Fruit fly (Drosophila melanogaster) whole organism, embryonic: ENCODE results near the gene CG5188.
A peak's percentile ranks its signal among the peaks of the same experiment; 100 is the strongest.

Source experiments
- Antp ChIP-seq: fragments of 200-800 bp; sonication (Bioruptor generic); optimal IDR thresholded peaks from 3 replicates; lab custom pipeline; 2016; ENCODE audit warnings: missing biosample characterization, missing genetic modification characterization
- CG10462 ChIP-seq: fragments of 200-800 bp; sonication (Bioruptor generic); optimal IDR thresholded peaks from 2 replicates; lab custom pipeline; 2016; ENCODE audit warnings: missing biosample characterization, missing genetic modification characterization
- CG11456 ChIP-seq: fragments of 200-800 bp; sonication (Bioruptor generic); IDR thresholded peaks from 3 replicates; pipeline ENCODE4 v1.3.6; 2022; ENCODE audit warnings: missing biosample characterization, missing genetic modification characterization
- CG12391 ChIP-seq: fragments of 200-800 bp; sonication (Bioruptor generic); optimal IDR thresholded peaks from 3 replicates; lab custom pipeline; 2018; ENCODE audit warnings: missing biosample characterization, mild to moderate bottlenecking, missing genetic modification characterization, moderate library complexity
- CG12659 ChIP-seq: fragments of 200-800 bp; sonication (Bioruptor generic); optimal IDR thresholded peaks from 3 replicates; lab custom pipeline; 2017; ENCODE audit warnings: mild to moderate bottlenecking, missing biosample characterization, missing genetic modification reagents, missing genetic modification characterization
- CG13624 ChIP-seq: fragments of 200-800 bp; sonication (Bioruptor generic); optimal IDR thresholded peaks from 2 replicates; lab custom pipeline; 2016; ENCODE audit warnings: missing biosample characterization, missing genetic modification characterization
- CG17802 ChIP-seq: fragments of 200-800 bp; sonication (Bioruptor generic); optimal IDR thresholded peaks from 2 replicates; lab custom pipeline; 2018; ENCODE audit warnings: missing biosample characterization, mild to moderate bottlenecking, missing genetic modification characterization, moderate library complexity
- CG17829 ChIP-seq: fragments of 200-800 bp; optimal IDR thresholded peaks from 2 replicates; lab custom pipeline; 2019; ENCODE audit warnings: missing biosample characterization, mild to moderate bottlenecking, missing genetic modification characterization, moderate library complexity
- CG1832 ChIP-seq: fragments of 200-800 bp; sonication (Bioruptor generic); optimal IDR thresholded peaks from 2 replicates; lab custom pipeline; 2017; ENCODE audit warnings: missing biosample characterization, mild to moderate bottlenecking, missing genetic modification characterization, inconsistent platforms
- CG18599 ChIP-seq: fragments of 200-800 bp; sonication (Bioruptor generic); optimal IDR thresholded peaks from 3 replicates; lab custom pipeline; 2017; ENCODE audit warnings: missing biosample characterization, missing genetic modification characterization, mild to moderate bottlenecking, moderate library complexity, missing genetic modification reagents
- CG2678 ChIP-seq: fragments of 200-800 bp; sonication (Bioruptor generic); optimal IDR thresholded peaks from 3 replicates; lab custom pipeline; 2019; ENCODE audit warnings: missing biosample characterization, mild to moderate bottlenecking, missing genetic modification characterization, moderate library complexity
- CG31388 ChIP-seq: fragments of 200-800 bp; sonication (Bioruptor generic); optimal IDR thresholded peaks from 2 replicates; lab custom pipeline; 2016; ENCODE audit warnings: missing biosample characterization, missing genetic modification characterization
- CG32767 ChIP-seq: fragments of 200-800 bp; sonication (Bioruptor generic); IDR thresholded peaks from 2 replicates; pipeline ENCODE4 v1.3.6; 2022; ENCODE audit warnings: missing biosample characterization, missing genetic modification characterization
- CG33557 ChIP-seq: fragments of 200-800 bp; sonication (Bioruptor generic); optimal IDR thresholded peaks from 2 replicates; lab custom pipeline; 2019; ENCODE audit warnings: missing biosample characterization, mild to moderate bottlenecking, missing genetic modification characterization, moderate library complexity
- CG34376 ChIP-seq: fragments of 200-800 bp; sonication (Bioruptor generic); optimal IDR thresholded peaks from 2 replicates; lab custom pipeline; 2018; ENCODE audit warnings: missing biosample characterization, mild to moderate bottlenecking, missing genetic modification characterization
- CG4617 ChIP-seq: fragments of 200-800 bp; sonication (Bioruptor generic); optimal IDR thresholded peaks from 3 replicates; lab custom pipeline; 2016; ENCODE audit warnings: missing biosample characterization, missing genetic modification characterization, borderline replicate concordance
- CG6683 ChIP-seq: fragments of 200-800 bp; sonication (Bioruptor generic); optimal IDR thresholded peaks from 2 replicates; lab custom pipeline; 2017; ENCODE audit warnings: missing biosample characterization, mild to moderate bottlenecking, missing genetic modification characterization, missing genetic modification reagents
- CG8765 ChIP-seq: fragments of 200-800 bp; sonication (Bioruptor generic); IDR thresholded peaks from 2 replicates; pipeline ENCODE4 v1.3.6; 2022; ENCODE audit warnings: missing biosample characterization, missing genetic modification characterization
- CG9932 ChIP-seq: fragments of 200-800 bp; sonication (Bioruptor generic); IDR thresholded peaks from 2 replicates; pipeline ENCODE4 v1.3.6; 2022; ENCODE audit warnings: missing biosample characterization, missing genetic modification characterization
- Dad ChIP-seq: fragments of 200-800 bp; sonication (Bioruptor generic); optimal IDR thresholded peaks from 3 replicates; lab custom pipeline; 2016; ENCODE audit warnings: missing biosample characterization, missing genetic modification characterization
- Ets65A ChIP-seq: fragments of 200-800 bp; sonication (Bioruptor generic); peaks from one replicate; lab custom pipeline; 2016; ENCODE audit warnings: missing biosample characterization, missing genetic modification characterization
- HLH3B ChIP-seq: fragments of 200-800 bp; sonication (Bioruptor generic); IDR thresholded peaks from 2 replicates; pipeline ENCODE4 v1.3.6; 2022; ENCODE audit warnings: missing biosample characterization, missing genetic modification characterization
- Hmr ChIP-seq: fragments of 200-800 bp; sonication (Bioruptor generic); optimal IDR thresholded peaks from 3 replicates; lab custom pipeline; 2017; ENCODE audit warnings: mild to moderate bottlenecking, missing biosample characterization, missing genetic modification reagents, missing genetic modification characterization
- Kr ChIP-seq: fragments of 200-800 bp; sonication (Bioruptor generic); optimal IDR thresholded peaks from 2 replicates; lab custom pipeline; 2017; ENCODE audit warnings: missing biosample characterization, mild to moderate bottlenecking, missing genetic modification characterization
- Meics ChIP-seq: fragments of 200-800 bp; sonication (Bioruptor generic); optimal IDR thresholded peaks from 2 replicates; lab custom pipeline; 2017; ENCODE audit warnings: missing biosample characterization, mild to moderate bottlenecking, missing genetic modification characterization
- Myb ChIP-seq: fragments of 200-800 bp; sonication (Bioruptor generic); optimal IDR thresholded peaks from 2 replicates; lab custom pipeline; 2016; ENCODE audit warnings: missing biosample characterization, missing genetic modification characterization
- NC2α ChIP-seq: fragments of 200-800 bp; sonication (Bioruptor generic); optimal IDR thresholded peaks from 2 replicates; lab custom pipeline; 2016; ENCODE audit warnings: missing biosample characterization, missing genetic modification characterization
- Ptx1 ChIP-seq: fragments of 200-800 bp; sonication (Bioruptor generic); IDR thresholded peaks from 2 replicates; pipeline ENCODE4 v1.3.6; 2022; ENCODE audit warnings: missing biosample characterization, missing genetic modification characterization
- Xbp1 ChIP-seq: fragments of 200-800 bp; sonication (Bioruptor generic); optimal IDR thresholded peaks from 3 replicates; lab custom pipeline; 2016; ENCODE audit warnings: missing biosample characterization, mild to moderate bottlenecking, missing genetic modification characterization
- YL-1 ChIP-seq: fragments of 200-800 bp; sonication (Bioruptor generic); optimal IDR thresholded peaks from 3 replicates; lab custom pipeline; 2017; ENCODE audit warnings: missing biosample characterization, mild to moderate bottlenecking, missing genetic modification characterization
- ab ChIP-seq: fragments of 200-800 bp; sonication (Bioruptor generic); optimal IDR thresholded peaks from 2 replicates; lab custom pipeline; 2016; ENCODE audit warnings: missing biosample characterization, missing genetic modification characterization
- br ChIP-seq: fragments of >200 bp; optimal IDR thresholded peaks from 2 replicates; lab custom pipeline; 2017
- chn ChIP-seq: fragments of 200-800 bp; sonication (Bioruptor generic); optimal IDR thresholded peaks from 2 replicates; lab custom pipeline; 2016; ENCODE audit warnings: missing biosample characterization, missing genetic modification characterization
- fu2 ChIP-seq: fragments of 200-800 bp; sonication (Bioruptor generic); optimal IDR thresholded peaks from 2 replicates; lab custom pipeline; 2016; ENCODE audit warnings: missing biosample characterization, missing genetic modification characterization
- h ChIP-seq: fragments of >200 bp; optimal IDR thresholded peaks from 2 replicates; lab custom pipeline; 2017
- lola ChIP-seq, 3 experiments: fragments of >200 bp in 2 of 3; fragments of 200-800 bp in 1 of 3; sonication (Bioruptor generic) in 1 of 3; optimal IDR thresholded peaks; 2 replicates each; lab custom pipeline; 2017 to 2019; ENCODE audit warnings: missing biosample characterization in 3 of 3, missing genetic modification characterization in 3 of 3, mild to moderate bottlenecking in 1 of 3, moderate library complexity in 1 of 3
- nerfin-1 ChIP-seq: fragments of 200-800 bp; sonication (Bioruptor generic); optimal IDR thresholded peaks from 3 replicates; lab custom pipeline; 2019; ENCODE audit warnings: missing biosample characterization, mild to moderate bottlenecking, missing genetic modification characterization, moderate library complexity
- pan ChIP-seq, 4 experiments: fragments of >200 bp in 3 of 4; fragments of 200-800 bp in 1 of 4; sonication (Bioruptor generic) in 1 of 4; optimal IDR thresholded peaks in 3 of 4; IDR thresholded peaks in 1 of 4; 2 replicates each; pipeline versions ENCODE4 v1.3.6 to Lab custom; 2017 to 2022; ENCODE audit warnings: missing biosample characterization in 2 of 4, missing genetic modification characterization in 2 of 4, mixed read lengths in 1 of 4
- pfk ChIP-seq: fragments of 200-800 bp; sonication (Bioruptor generic); optimal IDR thresholded peaks from 2 replicates; lab custom pipeline; 2018; ENCODE audit warnings: missing biosample characterization, mild to moderate bottlenecking, missing genetic modification characterization, moderate library complexity
- pho ChIP-seq: fragments of 200-800 bp; sonication (Bioruptor generic); optimal IDR thresholded peaks from 2 replicates; lab custom pipeline; 2016; ENCODE audit warnings: missing biosample characterization, missing genetic modification characterization
- schlank ChIP-seq: fragments of 200-800 bp; sonication (Bioruptor generic); optimal IDR thresholded peaks from 2 replicates; lab custom pipeline; 2018; ENCODE audit warnings: missing biosample characterization, mild to moderate bottlenecking, missing genetic modification characterization
- scrt ChIP-seq: fragments of 200-800 bp; sonication (Bioruptor generic); optimal IDR thresholded peaks from 2 replicates; lab custom pipeline; 2018; ENCODE audit warnings: missing biosample characterization, mild to moderate bottlenecking, missing genetic modification characterization, moderate library complexity
- sd ChIP-seq: fragments of 200-800 bp; sonication (Bioruptor generic); optimal IDR thresholded peaks from 3 replicates; lab custom pipeline; 2018; ENCODE audit warnings: missing biosample characterization, mild to moderate bottlenecking, missing genetic modification characterization, moderate library complexity
- sima ChIP-seq: fragments of 200-800 bp; sonication (Bioruptor generic); optimal IDR thresholded peaks from 2 replicates; lab custom pipeline; 2016; ENCODE audit warnings: missing biosample characterization, missing genetic modification characterization
- tgo ChIP-seq: fragments of 200-800 bp; sonication (Bioruptor generic); IDR thresholded peaks from 3 replicates; pipeline ENCODE4 v1.3.6; 2022; ENCODE audit warnings: missing biosample characterization, missing genetic modification characterization
- tna ChIP-seq: fragments of 200-800 bp; sonication (Bioruptor generic); IDR thresholded peaks from 2 replicates; pipeline ENCODE4 v1.3.6; 2022; ENCODE audit warnings: missing biosample characterization, missing genetic modification characterization; ENCODE audit not compliant: partially characterized antibody
- toy ChIP-seq: fragments of 200-800 bp; sonication (Bioruptor generic); IDR thresholded peaks from 2 replicates; pipeline ENCODE4 v1.3.6; 2022; ENCODE audit warnings: missing biosample characterization, missing genetic modification characterization
- trh ChIP-seq: fragments of 200-800 bp; sonication (Bioruptor generic); optimal IDR thresholded peaks from 2 replicates; lab custom pipeline; 2016; ENCODE audit warnings: missing biosample characterization, missing genetic modification characterization
- twi ChIP-seq: fragments of 200-800 bp; optimal IDR thresholded peaks from 2 replicates; lab custom pipeline; 2019; ENCODE audit warnings: missing biosample characterization, mild to moderate bottlenecking, missing genetic modification characterization, moderate library complexity
- wor ChIP-seq: fragments of 200-800 bp; sonication (Bioruptor generic); IDR thresholded peaks from 2 replicates; pipeline ENCODE4 v1.3.6; 2022; ENCODE audit warnings: missing biosample characterization, missing genetic modification characterization
- zen ChIP-seq: fragments of 200-800 bp; sonication (Bioruptor generic); optimal IDR thresholded peaks from 3 replicates; lab custom pipeline; 2018; ENCODE audit warnings: missing biosample characterization, mild to moderate bottlenecking, missing genetic modification characterization, moderate library complexity

Gene CG5188

dm6 chr2L:10466865-10467270 lies 38.2 kb downstream of the CG5188 start (continued):
- TF ChIP-seq pan (optimal IDR thresholded peaks at IDR 0.05; lab: Kevin White, UChicago) (no peak), pan (GFP tag; optimal IDR thresholded peaks at IDR 0.05 in 1 of 2, IDR thresholded peaks at IDR 0.05 in 1 of 2) (peak in 1 of 2 experiments; percentile 57), CG34376 (GFP tag; lab: Kevin White, UChicago) (no peak), fu2 (GFP tag; lab: Kevin White, UChicago) (no peak), scrt (GFP tag; lab: Kevin White, UChicago) (no peak), br (no peak), Dad (GFP tag; lab: Kevin White, UChicago) (peak; percentile 42), sd (peak; percentile 65), CG31388 (peak; percentile 40), CG17829 (tag; lab: Kevin White, UChicago) (peak; percentile 75), nerfin-1 (tag; lab: Kevin White, UChicago) (peak; percentile 50), schlank (no peak), Ets65A (GFP tag; lab: Kevin White, UChicago) (peak; percentile 97), CG9932 (GFP tag; lab: Robert Waterston, UW) (no peak), Ptx1 (GFP tag; lab: Robert Waterston, UW) (peak; percentile 76), CG33557 (peak; percentile 12), CG4617 (GFP tag; lab: Kevin White, UChicago) (no peak), YL-1 (GFP tag; lab: Kevin White, UChicago) (no peak), CG17802 (peak; percentile 24), ab (no peak), tgo (GFP tag; lab: Robert Waterston, UW) (peak; percentile 70), Meics (peak; percentile 51), sima (no peak), CG12391 (tag; lab: Kevin White, UChicago) (peak; percentile 50), Myb (GFP tag; lab: Kevin White, UChicago) (no peak), h (lab: Kevin White, UChicago) (no peak), zen (tag; lab: Kevin White, UChicago) (peak; percentile 16), CG2678 (tag; lab: Kevin White, UChicago) (no peak), toy (no peak), tna (GFP tag; lab: Robert Waterston, UW) (no peak), Xbp1 (GFP tag; lab: Kevin White, UChicago) (peak; percentile 60), NC2α (peak; percentile 50), Hmr (GFP tag; lab: Kevin White, UChicago) (no peak), trh (GFP tag; lab: Kevin White, UChicago) (peak; percentile 8), CG18599 (peak; percentile 36), wor (GFP tag; lab: Robert Waterston, UW) (0 out of 2 replicates have a peak, but pooled peaks have one; percentile 46), chn (GFP tag; lab: Kevin White, UChicago) (peak; percentile 42), Kr (no peak), Antp (peak; percentile 46), CG10462 (GFP tag; lab: Kevin White, UChicago) (peak; percentile 15), CG12659 (peak; percentile 57), lola (GFP tag; optimal IDR thresholded peaks at IDR 0.05; lab: Kevin White, UChicago) (peak in 1 of 3 experiments; percentile 74), CG11456 (no peak), CG8765 (GFP tag; lab: Robert Waterston, UW) (no peak; the same call in 1 of the 2 replicates), pfk (GFP tag; lab: Kevin White, UChicago) (no peak), pho (GFP tag; lab: Kevin White, UChicago) (no peak), CG13624 (peak; percentile 52), CG32767 (GFP tag; lab: Robert Waterston, UW) (0 out of 2 replicates have a peak, but pooled peaks have one; percentile 27), CG6683 (GFP tag; lab: Kevin White, UChicago) (peak; percentile 21), twi (tag; lab: Kevin White, UChicago) (peak; percentile 17), CG1832 (GFP tag; lab: Kevin White, UChicago) (no peak), HLH3B (GFP tag; lab: Robert Waterston, UW) (0 out of 2 replicates have a peak, but pooled peaks have one; percentile 15)
